Worm (Caenorhabditis elegans) whole organism, late embryonic: ENCODE data around the gene H23N18.5.

ENCODE experiments used
- C08G9.2 ChIP-seq: sonication (generic microtip); optimal IDR thresholded peaks from 2 replicates; lab custom pipeline; 2016; ENCODE audit warnings: mild to moderate bottlenecking, missing genetic modification characterization, moderate library complexity, missing compliant biosample characterization
- F13H6.1 ChIP-seq: sonication (generic microtip); optimal IDR thresholded peaks from 2 replicates; lab custom pipeline; 2016; ENCODE audit warnings: missing genetic modification characterization, missing compliant biosample characterization
- K02D7.2 ChIP-seq: sonication (generic microtip); optimal IDR thresholded peaks from 2 replicates; lab custom pipeline; 2017; ENCODE audit warnings: mild to moderate bottlenecking, missing genetic modification characterization, missing compliant biosample characterization
- K09A11.1 ChIP-seq: sonication (generic microtip); optimal IDR thresholded peaks from 2 replicates; lab custom pipeline; 2017; ENCODE audit warnings: antibody characterized with exemption, mild to moderate bottlenecking, missing genetic modification characterization, missing compliant biosample characterization; ENCODE audit not compliant: insufficient read depth
- Y22D7AL.16 ChIP-seq: sonication (generic microtip); optimal IDR thresholded peaks from 2 replicates; lab custom pipeline; 2016; ENCODE audit warnings: missing genetic modification characterization, missing compliant biosample characterization
- ama-1 ChIP-seq: fragments of 150-350 bp; optimal IDR thresholded peaks from 2 replicates; lab custom pipeline; 2014
- ceh-14 ChIP-seq: sonication (generic microtip); optimal IDR thresholded peaks from 2 replicates; lab custom pipeline; 2016; ENCODE audit warnings: missing genotype, missing genetic modification characterization, missing compliant biosample characterization
- ceh-19 ChIP-seq: fragments of 200-800 bp; sonication (Bioruptor generic); optimal IDR thresholded peaks from 2 replicates; lab custom pipeline; 2018; ENCODE audit warnings: mild to moderate bottlenecking, missing genetic modification characterization, missing compliant biosample characterization
- ceh-2 ChIP-seq: sonication (generic microtip); optimal IDR thresholded peaks from 2 replicates; lab custom pipeline; 2016; ENCODE audit warnings: missing genotype, missing genetic modification characterization, missing compliant biosample characterization
- ceh-30 ChIP-seq: fragments of 150-350 bp; optimal IDR thresholded peaks from 2 replicates; lab custom pipeline; 2014; ENCODE audit warnings: missing biosample characterization, missing genetic modification characterization
- ceh-34 ChIP-seq: sonication (generic microtip); optimal IDR thresholded peaks from 2 replicates; lab custom pipeline; 2016; ENCODE audit warnings: mild to moderate bottlenecking, missing genetic modification characterization, missing compliant biosample characterization
- ceh-48 ChIP-seq: sonication (generic microtip); optimal IDR thresholded peaks from 2 replicates; lab custom pipeline; 2016; ENCODE audit warnings: missing genetic modification characterization, inconsistent platforms, missing compliant biosample characterization
- ceh-6 ChIP-seq: fragments of 200-800 bp; sonication (Bioruptor generic); optimal IDR thresholded peaks from 2 replicates; lab custom pipeline; 2018; ENCODE audit warnings: mild to moderate bottlenecking, missing genetic modification characterization, missing compliant biosample characterization
- che-1 ChIP-seq: sonication (generic microtip); optimal IDR thresholded peaks from 2 replicates; lab custom pipeline; 2016; ENCODE audit warnings: mild to moderate bottlenecking, missing genetic modification characterization, missing compliant biosample characterization
- dmd-4 ChIP-seq: sonication (generic microtip); optimal IDR thresholded peaks from 2 replicates; lab custom pipeline; 2016; ENCODE audit warnings: borderline replicate concordance, missing genetic modification characterization, missing compliant biosample characterization
- elt-2 ChIP-seq: sonication (generic microtip); optimal IDR thresholded peaks from 2 replicates; lab custom pipeline; 2016; ENCODE audit warnings: missing genetic modification reagents, missing genetic modification characterization, missing compliant biosample characterization
- ets-4 ChIP-seq: sonication (generic microtip); optimal IDR thresholded peaks from 2 replicates; lab custom pipeline; 2016; ENCODE audit warnings: missing genetic modification characterization, missing compliant biosample characterization
- eyg-1 ChIP-seq: sonication (generic microtip); optimal IDR thresholded peaks from 2 replicates; lab custom pipeline; 2016; ENCODE audit warnings: missing genotype, missing genetic modification characterization, missing compliant biosample characterization
- fax-1 ChIP-seq: sonication (generic microtip); optimal IDR thresholded peaks from 2 replicates; lab custom pipeline; 2016; ENCODE audit warnings: missing genotype, missing genetic modification characterization, missing compliant biosample characterization
- hlh-30 ChIP-seq: sonication (generic microtip); optimal IDR thresholded peaks from 2 replicates; lab custom pipeline; 2017; ENCODE audit warnings: antibody characterized with exemption, missing genetic modification characterization, missing compliant biosample characterization; ENCODE audit not compliant: insufficient read depth
- hlh-8 ChIP-seq: sonication (generic microtip); optimal IDR thresholded peaks from 2 replicates; lab custom pipeline; 2016; ENCODE audit warnings: missing genotype, missing genetic modification characterization, missing compliant biosample characterization
- lin-11 ChIP-seq: fragments of 200-800 bp; sonication (Bioruptor generic); optimal IDR thresholded peaks from 2 replicates; lab custom pipeline; 2018; ENCODE audit warnings: mild to moderate bottlenecking, missing genetic modification characterization, missing compliant biosample characterization
- mec-3 ChIP-seq: sonication (generic microtip); optimal IDR thresholded peaks from 2 replicates; lab custom pipeline; 2016; ENCODE audit warnings: borderline replicate concordance, missing genetic modification characterization, missing compliant biosample characterization
- nfya-1 ChIP-seq: sonication (generic microtip); optimal IDR thresholded peaks from 2 replicates; lab custom pipeline; 2017; ENCODE audit warnings: missing genetic modification characterization, mild to moderate bottlenecking, missing compliant biosample characterization, antibody characterized with exemption, moderate library complexity
- nhr-11 ChIP-seq: fragments of 150-350 bp; optimal IDR thresholded peaks from 2 replicates; lab custom pipeline; 2014; ENCODE audit warnings: missing biosample characterization, missing genetic modification characterization
- nhr-232 ChIP-seq: sonication (generic microtip); optimal IDR thresholded peaks from 2 replicates; lab custom pipeline; 2016; ENCODE audit warnings: missing genetic modification characterization, missing compliant biosample characterization
- odd-2 ChIP-seq: sonication (generic microtip); optimal IDR thresholded peaks from 2 replicates; lab custom pipeline; 2017; ENCODE audit warnings: antibody characterized with exemption, mild to moderate bottlenecking, missing genetic modification characterization, missing compliant biosample characterization
- pha-4 ChIP-seq: fragments of 150-350 bp; optimal IDR thresholded peaks from 2 replicates; lab custom pipeline; 2018; ENCODE audit warnings: missing biosample characterization, missing genetic modification reagents, missing genetic modification characterization
- sox-2 ChIP-seq: fragments of 200-800 bp; sonication (Bioruptor generic); IDR thresholded peaks from 2 replicates; pipeline ENCODE4 v1.3.6; 2022; ENCODE audit warnings: missing genetic modification reagents, missing genetic modification characterization, missing compliant biosample characterization
- tbx-2 ChIP-seq: sonication (generic microtip); optimal IDR thresholded peaks from 2 replicates; lab custom pipeline; 2016; ENCODE audit warnings: missing genetic modification characterization, missing compliant biosample characterization
- ttx-3 ChIP-seq: sonication (generic microtip); optimal IDR thresholded peaks from 2 replicates; lab custom pipeline; 2016; ENCODE audit warnings: missing genetic modification reagents, missing genetic modification characterization, missing compliant biosample characterization
- unc-3 ChIP-seq, 2 experiments: fragments of 200-800 bp in 1 of 2; sonication (Bioruptor generic) in 1 of 2; sonication (generic microtip) in 1 of 2; conservative IDR thresholded peaks in 1 of 2; optimal IDR thresholded peaks in 1 of 2; 2 replicates each; pipeline versions ENCODE4 v1.3.6 to Lab custom; 2016 to 2022; ENCODE audit warnings: missing compliant biosample characterization in 2 of 2, missing genetic modification characterization in 2 of 2, missing genetic modification reagents in 1 of 2
- unc-55 ChIP-seq: sonication (generic microtip); optimal IDR thresholded peaks from 2 replicates; lab custom pipeline; 2017; ENCODE audit warnings: missing biosample characterization, missing genetic modification reagents, missing genetic modification characterization
- ztf-16 ChIP-seq: sonication (generic microtip); optimal IDR thresholded peaks from 2 replicates; lab custom pipeline; 2017; ENCODE audit warnings: missing genetic modification characterization, missing compliant biosample characterization

The H23N18.5 gene

ce11 chrV:4918091-4918624, 6.0 kb upstream of the H23N18.5 start, which contains the start of gene C02E7.7:
Gene C02E7.7 (minus strand): TSS chrV:4918574.
- TF ChIP-seq ama-1 (lab: Kevin White, UChicago) (peak; percentile 7), unc-55 (GFP tag; lab: Kevin White, UChicago) (no peak)

ce11 chrV:4914879-4915278, 2.7 kb upstream of the H23N18.5 start, which contains the start of gene H23N18.6:
Gene H23N18.6 (minus strand): TSS chrV:4915079.
- TF ChIP-seq elt-2 (peak; percentile 60), pha-4 (tag; lab: Kevin White, UChicago) (no peak), mec-3 (tag; lab: Kevin White, UChicago) (no peak), tbx-2 (tag; lab: Kevin White, UChicago) (no peak), ceh-14 (tag; lab: Kevin White, UChicago) (no peak)

ce11 chrV:4913853-4914252, 1.7 kb upstream of the H23N18.5 start:
- no peak for TF ChIP-seq lin-11 (tag; lab: Kevin White, UChicago)
- TF ChIP-seq K09A11.1 = no peak
- no peak for TF ChIP-seq ceh-2
- TF ChIP-seq ceh-6 (GFP tag; lab: Kevin White, UChicago) = no peak
- no peak for TF ChIP-seq mec-3 (tag; lab: Kevin White, UChicago)
- TF ChIP-seq ceh-19 (GFP tag; lab: Kevin White, UChicago) = no peak
- TF ChIP-seq nhr-11 (tag; lab: Kevin White, UChicago) = no peak
- TF ChIP-seq ttx-3 = no peak
- TF ChIP-seq C08G9.2 (tag; lab: Kevin White, UChicago) = no peak
- TF ChIP-seq F13H6.1 (tag; lab: Kevin White, UChicago) = no peak
- TF ChIP-seq dmd-4 (tag; lab: Kevin White, UChicago) = no peak
- TF ChIP-seq che-1 = no peak
- no peak for TF ChIP-seq ceh-30
- no peak for TF ChIP-seq unc-3 (GFP tag; conservative IDR thresholded peaks at IDR 0.05; lab: Robert Waterston, UW)
- TF ChIP-seq unc-3 (tag; optimal IDR thresholded peaks at IDR 0.05; lab: Kevin White, UChicago) = no peak
- TF ChIP-seq Y22D7AL.16 (tag; lab: Kevin White, UChicago) = no peak
- TF ChIP-seq odd-2 (tag; lab: Kevin White, UChicago) = no peak
- no peak for TF ChIP-seq K02D7.2 (tag; lab: Kevin White, UChicago)

- TF ChIP-seq fax-1 (tag; lab: Kevin White, UChicago) (no peak), ceh-30 (no peak), ceh-6 (GFP tag; lab: Kevin White, UChicago) (no peak), ttx-3 (no peak), pha-4 (tag; lab: Kevin White, UChicago) (no peak), hlh-8 (tag; lab: Kevin White, UChicago) (no peak), nfya-1 (tag; lab: Kevin White, UChicago) (no peak)
Observed at ce11 chrV:4908591-4908990, 3.6 kb downstream of the H23N18.5 start, which contains the start of gene ugt-13. Gene ugt-13 (plus strand): TSS chrV:4908884.

- no peak for TF ChIP-seq unc-3 (GFP tag; conservative IDR thresholded peaks at IDR 0.05; lab: Robert Waterston, UW)
- TF ChIP-seq unc-3 (tag; optimal IDR thresholded peaks at IDR 0.05; lab: Kevin White, UChicago) = no peak
- TF ChIP-seq sox-2 (GFP tag; lab: Robert Waterston, UW) = no peak
- no peak for TF ChIP-seq nfya-1 (tag; lab: Kevin White, UChicago)
- no peak for TF ChIP-seq Y22D7AL.16 (tag; lab: Kevin White, UChicago)
- no peak for TF ChIP-seq che-1
- no peak for TF ChIP-seq hlh-30
Observed at ce11 chrV:4905953-4906352, 6.2 kb downstream of the H23N18.5 start, which contains the start of gene ugt-14. Gene ugt-14 (plus strand): TSS chrV:4906253.

- no peak for TF ChIP-seq ceh-34 (tag; lab: Kevin White, UChicago)
- no peak for TF ChIP-seq ceh-48
- TF ChIP-seq ztf-16 (tag; lab: Kevin White, UChicago) = no peak
- TF ChIP-seq nhr-232 (tag; lab: Kevin White, UChicago) = no peak
- TF ChIP-seq nfya-1 (tag; lab: Kevin White, UChicago) = no peak
- TF ChIP-seq ceh-30 = no peak
- no peak for TF ChIP-seq eyg-1
- no peak for TF ChIP-seq fax-1 (tag; lab: Kevin White, UChicago)
- TF ChIP-seq K02D7.2 (tag; lab: Kevin White, UChicago) = no peak
- TF ChIP-seq ets-4 = no peak
Observed at ce11 chrV:4903696-4904095, 8.5 kb downstream of the H23N18.5 start, which contains the start of gene ugt-8. Gene ugt-8 (plus strand): TSS chrV:4903930.
